Fruit fly (Drosophila melanogaster): Measurements from ENCODE around the gene CG14142.

Gene CG14142

dm6 chr3L:11210517-11210916 is 37.2 kb downstream of the CG14142 start, which contains the start of the genes Ube3a and CG7600 (continued):
- TF ChIP-seq GATAd (GFP tag; optimal IDR thresholded peaks at IDR 0.05) (no peak), woc (GFP tag; optimal IDR thresholded peaks at IDR 0.05) (no peak), Jra (GFP tag; optimal IDR thresholded peaks at IDR 0.05) (peak; percentile 94), sage (GFP tag; optimal IDR thresholded peaks at IDR 0.05) (no peak)

dm6 chr3L:11213643-11214042 is 40.3 kb downstream of the CG14142 start:
- TF ChIP-seq Hr78 (GFP tag; optimal IDR thresholded peaks at IDR 0.05): no peak
- TF ChIP-seq CrebA (GFP tag; optimal IDR thresholded peaks at IDR 0.05; ENCODE audit: borderline replicate concordance): no peak
- TF ChIP-seq psq (GFP tag; optimal IDR thresholded peaks at IDR 0.05): no peak
- no peak for TF ChIP-seq Abd-B (GFP tag; optimal IDR thresholded peaks at IDR 0.05)
- TF ChIP-seq tai (GFP tag; optimal IDR thresholded peaks at IDR 0.05): no peak
- TF ChIP-seq h (GFP tag; optimal IDR thresholded peaks at IDR 0.05): no peak
- TF ChIP-seq Sp1 (GFP tag; optimal IDR thresholded peaks at IDR 0.05): no peak
- no peak for TF ChIP-seq Hnf4 (GFP tag; optimal IDR thresholded peaks at IDR 0.05)
- TF ChIP-seq rgr (GFP tag; optimal IDR thresholded peaks at IDR 0.05): no peak
- no peak for TF ChIP-seq dl (GFP tag; optimal IDR thresholded peaks at IDR 0.05; ENCODE audit: insufficient read depth in 1 of 2, partially characterized antibody in 2 of 2)
- TF ChIP-seq ey (GFP tag; optimal IDR thresholded peaks at IDR 0.05): no peak
- no peak for TF ChIP-seq Vsx2 (GFP tag; optimal IDR thresholded peaks at IDR 0.05; ENCODE audit: partially characterized antibody)
- no peak for TF ChIP-seq Jra (GFP tag; optimal IDR thresholded peaks at IDR 0.05)
- no peak for TF ChIP-seq dmrt93B (GFP tag; optimal IDR thresholded peaks at IDR 0.05)
- TF ChIP-seq pan (optimal IDR thresholded peaks at IDR 0.05): no peak
- no peak for TF ChIP-seq lola (GFP tag; optimal IDR thresholded peaks at IDR 0.05)
- TF ChIP-seq brk (GFP tag; optimal IDR thresholded peaks at IDR 0.05): no peak
- TF ChIP-seq usp (GFP tag; optimal IDR thresholded peaks at IDR 0.05): no peak
- TF ChIP-seq N (GFP tag; optimal IDR thresholded peaks at IDR 0.05): no peak

- no peak for TF ChIP-seq GATAd (GFP tag; optimal IDR thresholded peaks at IDR 0.05)
- no peak for TF ChIP-seq rgr (GFP tag; optimal IDR thresholded peaks at IDR 0.05)
- no peak for TF ChIP-seq usp (GFP tag; optimal IDR thresholded peaks at IDR 0.05)
- peak in 1 of 2 experiments; percentile 8 for TF ChIP-seq dl (GFP tag; optimal IDR thresholded peaks at IDR 0.05; ENCODE audit: insufficient read depth in 1 of 2, partially characterized antibody in 2 of 2)
- TF ChIP-seq Rel (GFP tag; optimal IDR thresholded peaks at IDR 0.05): no peak
- peak; percentile 9 for TF ChIP-seq Rel (tag; optimal IDR thresholded peaks at IDR 0.05)
- TF ChIP-seq Dif (GFP tag; optimal IDR thresholded peaks at IDR 0.05; ENCODE audit: partially characterized antibody): peak; percentile 27
- peak; percentile 97 for TF ChIP-seq Vsx2 (GFP tag; optimal IDR thresholded peaks at IDR 0.05; ENCODE audit: partially characterized antibody)
- no peak for TF ChIP-seq lola (GFP tag; optimal IDR thresholded peaks at IDR 0.05)
Measured at dm6 chr3L:11214406-11215243, 41.3 kb downstream of the CG14142 start, which contains the start of gene CG42671. Gene CG42671, plus strand, starts transcription at chr3L:11214505.

dm6 chr3L:11215244-11216121 is 42.2 kb downstream of the CG14142 start:
- TF ChIP-seq Jra (GFP tag; optimal IDR thresholded peaks at IDR 0.05) (peak; percentile 84), brk (GFP tag; optimal IDR thresholded peaks at IDR 0.05) (peak; percentile 78), Myc (optimal IDR thresholded peaks at IDR 0.05) (peak; percentile 100), br (GFP tag; optimal IDR thresholded peaks at IDR 0.05) (peak; percentile 96), h (GFP tag; optimal IDR thresholded peaks at IDR 0.05) (peak; percentile 96), dl (GFP tag; optimal IDR thresholded peaks at IDR 0.05; ENCODE audit: insufficient read depth in 1 of 2, partially characterized antibody in 2 of 2) (peak in 1 of 2 experiments; percentile 63), Sp1 (GFP tag; optimal IDR thresholded peaks at IDR 0.05) (peak; percentile 80), Abd-B (GFP tag; optimal IDR thresholded peaks at IDR 0.05) (no peak), OdsH (GFP tag; optimal IDR thresholded peaks at IDR 0.05) (peak; percentile 92), Dif (GFP tag; optimal IDR thresholded peaks at IDR 0.05; ENCODE audit: partially characterized antibody) (peak; percentile 83), N (GFP tag; optimal IDR thresholded peaks at IDR 0.05) (no peak), ey (GFP tag; optimal IDR thresholded peaks at IDR 0.05) (peak; percentile 96), sage (GFP tag; optimal IDR thresholded peaks at IDR 0.05) (peak; percentile 88), lola (GFP tag; optimal IDR thresholded peaks at IDR 0.05) (no peak), Rel (GFP tag; optimal IDR thresholded peaks at IDR 0.05) (peak; percentile 90), Rel (tag; optimal IDR thresholded peaks at IDR 0.05) (peak; percentile 45), CG32264 (GFP tag; optimal IDR thresholded peaks at IDR 0.05) (peak; percentile 92), foxo (GFP tag; optimal IDR thresholded peaks at IDR 0.05) (peak; percentile 89 to 97), woc (GFP tag; optimal IDR thresholded peaks at IDR 0.05) (peak; percentile 93), CG9705 (GFP tag; optimal IDR thresholded peaks at IDR 0.05) (peak; percentile 53), fru (GFP tag; optimal IDR thresholded peaks at IDR 0.05) (peak; percentile 95), Mio (GFP tag; optimal IDR thresholded peaks at IDR 0.05) (peak; percentile 76), jim (GFP tag; optimal IDR thresholded peaks at IDR 0.05) (peak; percentile 52), usp (GFP tag; optimal IDR thresholded peaks at IDR 0.05) (no peak), Vsx2 (GFP tag; optimal IDR thresholded peaks at IDR 0.05; ENCODE audit: partially characterized antibody) (peak; percentile 88), tai (GFP tag; optimal IDR thresholded peaks at IDR 0.05) (no peak), rgr (GFP tag; optimal IDR thresholded peaks at IDR 0.05) (peak; percentile 97), dmrt93B (GFP tag; optimal IDR thresholded peaks at IDR 0.05) (peak; percentile 83), pan (optimal IDR thresholded peaks at IDR 0.05) (no peak), sv (GFP tag; optimal IDR thresholded peaks at IDR 0.05) (peak; percentile 89), dsf (GFP tag; optimal IDR thresholded peaks at IDR 0.05; ENCODE audit: borderline replicate concordance) (peak; percentile 68)
